Worm (Caenorhabditis elegans) whole organism, L1 larva: ENCODE results near the gene Y37H2A.7.

Experiments used
- C34B4.2 ChIP-seq: sonication (generic microtip); optimal IDR thresholded peaks from 2 replicates; lab custom pipeline; 2017; ENCODE audit warnings: mild to moderate bottlenecking, missing genetic modification characterization, missing compliant biosample characterization
- F16B12.6 ChIP-seq: fragments of 150-350 bp; optimal IDR thresholded peaks from 2 replicates; lab custom pipeline; 2014; ENCODE audit warnings: missing biosample characterization, missing genetic modification characterization
- aha-1 ChIP-seq: fragments of 150-350 bp; optimal IDR thresholded peaks from 2 replicates; lab custom pipeline; 2014; ENCODE audit warnings: missing biosample characterization, missing genetic modification characterization
- alr-1 ChIP-seq: fragments of 200-800 bp; sonication (Bioruptor generic); optimal IDR thresholded peaks from 2 replicates; lab custom pipeline; 2018; ENCODE audit warnings: borderline replicate concordance, mild to moderate bottlenecking, missing genetic modification characterization, missing compliant biosample characterization
- aly-2 ChIP-seq: fragments of 150-350 bp; optimal IDR thresholded peaks from 2 replicates; lab custom pipeline; 2014; ENCODE audit warnings: missing biosample characterization, missing genetic modification characterization
- blmp-1 ChIP-seq: fragments of 150-350 bp; optimal IDR thresholded peaks from 2 replicates; lab custom pipeline; 2014; ENCODE audit warnings: missing biosample characterization, missing genetic modification characterization
- ceh-63 ChIP-seq: fragments of 200-800 bp; sonication (Bioruptor generic); optimal IDR thresholded peaks from 2 replicates; lab custom pipeline; 2018; ENCODE audit warnings: mild to moderate bottlenecking, missing genetic modification characterization, missing compliant biosample characterization
- ceh-8 ChIP-seq: fragments of 200-800 bp; sonication (Bioruptor generic); optimal IDR thresholded peaks from 2 replicates; lab custom pipeline; 2018; ENCODE audit warnings: mild to moderate bottlenecking, missing genetic modification characterization, moderate library complexity, missing compliant biosample characterization
- ceh-82 ChIP-seq, 3 experiments: fragments of 150-350 bp in 1 of 3; sonication (generic microtip) in 2 of 3; optimal IDR thresholded peaks; 2 replicates each; lab custom pipeline; 2014 to 2017; ENCODE audit warnings: missing biosample characterization in 3 of 3, missing genetic modification characterization in 3 of 3
- ceh-88 ChIP-seq: fragments of 200-800 bp; sonication (Bioruptor generic); IDR thresholded peaks from 2 replicates; pipeline ENCODE4 v1.3.6; 2022; ENCODE audit warnings: missing genetic modification characterization, missing compliant biosample characterization
- ces-1 ChIP-seq: fragments of 150-350 bp; optimal IDR thresholded peaks from 2 replicates; lab custom pipeline; 2014; ENCODE audit warnings: missing biosample characterization, missing genetic modification reagents, missing genetic modification characterization
- dpl-1 ChIP-seq, 3 experiments: fragments of 150-350 bp in 2 of 3; sonication (generic microtip) in 1 of 3; optimal IDR thresholded peaks; 2 replicates each; lab custom pipeline; 2014 to 2017; ENCODE audit warnings: missing biosample characterization in 3 of 3, missing genetic modification characterization in 3 of 3, missing genetic modification reagents in 3 of 3
- efl-1 ChIP-seq, 4 experiments: fragments of 150-350 bp; optimal IDR thresholded peaks in 3 of 4; peaks in 1 of 4; 1 replicate in 1 of 4; 2 replicates in 3 of 4; lab custom pipeline; 2014; ENCODE audit warnings: missing biosample characterization in 2 of 4, missing genetic modification characterization in 2 of 4, missing genetic modification reagents in 2 of 4
- egl-13 ChIP-seq: sonication (generic microtip); optimal IDR thresholded peaks from 2 replicates; lab custom pipeline; 2016; ENCODE audit warnings: missing genotype, missing genetic modification reagents, missing genetic modification characterization, missing compliant biosample characterization
- egl-27 ChIP-seq, 2 experiments: fragments of 150-350 bp in 1 of 2; sonication (generic microtip); optimal IDR thresholded peaks; 3 replicates each; lab custom pipeline; 2017 to 2018; ENCODE audit warnings: missing biosample characterization in 2 of 2, missing genetic modification characterization in 2 of 2, missing genetic modification reagents in 2 of 2
- elt-3 ChIP-seq, 6 experiments: fragments of 150-350 bp in 1 of 6; sonication (generic microtip); optimal IDR thresholded peaks; 2 replicates each; lab custom pipeline; 2017 to 2018; ENCODE audit warnings: missing biosample characterization in 6 of 6, missing genetic modification characterization in 6 of 6, inconsistent platforms in 1 of 6
- ets-5 ChIP-seq: fragments of 200-800 bp; sonication (Bioruptor generic); IDR thresholded peaks from 2 replicates; pipeline ENCODE4 v1.3.6; 2022; ENCODE audit warnings: missing genetic modification characterization, missing compliant biosample characterization
- fkh-10 ChIP-seq: sonication (generic microtip); optimal IDR thresholded peaks from 2 replicates; lab custom pipeline; 2017; ENCODE audit warnings: missing biosample characterization, missing genetic modification reagents, missing genetic modification characterization
- hpl-2 ChIP-seq: fragments of 150-350 bp; optimal IDR thresholded peaks from 2 replicates; lab custom pipeline; 2014; ENCODE audit warnings: missing biosample characterization, missing genetic modification reagents, missing genetic modification characterization
- irx-1 ChIP-seq: sonication (generic microtip); optimal IDR thresholded peaks from 2 replicates; lab custom pipeline; 2016; ENCODE audit warnings: missing genetic modification characterization, missing compliant biosample characterization
- isw-1 ChIP-seq: fragments of 200-800 bp; sonication (Bioruptor generic); IDR thresholded peaks from 2 replicates; pipeline ENCODE4 v1.3.6; 2022; ENCODE audit warnings: missing genetic modification characterization, missing compliant biosample characterization
- lin-13 ChIP-seq: fragments of 150-350 bp; optimal IDR thresholded peaks from 2 replicates; lab custom pipeline; 2014; ENCODE audit warnings: missing biosample characterization, missing genetic modification reagents, missing genetic modification characterization
- lin-14 ChIP-seq: fragments of 200-800 bp; sonication (Bioruptor generic); optimal IDR thresholded peaks from 2 replicates; lab custom pipeline; 2018; ENCODE audit warnings: mild to moderate bottlenecking, missing genetic modification characterization, moderate library complexity, missing compliant biosample characterization
- lin-15B ChIP-seq: fragments of 150-350 bp; sonication (generic microtip); optimal IDR thresholded peaks from 3 replicates; lab custom pipeline; 2014; ENCODE audit warnings: missing biosample characterization, missing genetic modification characterization
- lin-35 ChIP-seq, 2 experiments: fragments of 150-350 bp; optimal IDR thresholded peaks; 2 replicates each; lab custom pipeline; 2014; ENCODE audit warnings: missing biosample characterization in 2 of 2, missing genetic modification characterization in 2 of 2, missing genetic modification reagents in 2 of 2
- lir-3 ChIP-seq: sonication (generic microtip); optimal IDR thresholded peaks from 2 replicates; lab custom pipeline; 2016; ENCODE audit warnings: mild to moderate bottlenecking, missing genetic modification characterization, moderate library complexity, missing compliant biosample characterization; ENCODE audit not compliant: poor library complexity
- mab-9 ChIP-seq: fragments of 200-800 bp; sonication (Bioruptor generic); IDR thresholded peaks from 2 replicates; pipeline ENCODE4 v1.3.6; 2022; ENCODE audit warnings: missing genetic modification reagents, missing genetic modification characterization, missing compliant biosample characterization
- nhr-11 ChIP-seq: fragments of 150-350 bp; optimal IDR thresholded peaks from 2 replicates; lab custom pipeline; 2014; ENCODE audit warnings: missing biosample characterization, missing genetic modification characterization
- nhr-19 ChIP-seq: fragments of 200-800 bp; sonication (Bioruptor generic); conservative IDR thresholded peaks from 2 replicates; pipeline ENCODE4 v1.3.6; 2022; ENCODE audit warnings: missing genetic modification characterization, missing compliant biosample characterization
- nhr-71 ChIP-seq: sonication (generic microtip); optimal IDR thresholded peaks from 2 replicates; lab custom pipeline; 2016; ENCODE audit warnings: mild to moderate bottlenecking, missing genetic modification characterization, moderate library complexity, missing compliant biosample characterization
- nhr-76 ChIP-seq: sonication (generic microtip); optimal IDR thresholded peaks from 2 replicates; lab custom pipeline; 2017; ENCODE audit warnings: missing biosample characterization, missing genetic modification characterization
- nhr-77 ChIP-seq: fragments of 150-350 bp; optimal IDR thresholded peaks from 2 replicates; lab custom pipeline; 2014; ENCODE audit warnings: missing biosample characterization, missing genetic modification characterization
- nhr-85 ChIP-seq: sonication (generic microtip); peaks from one replicate; lab custom pipeline; 2016; ENCODE audit warnings: missing genetic modification characterization, inconsistent platforms, missing compliant biosample characterization
- nhr-90 ChIP-seq: sonication (generic microtip); optimal IDR thresholded peaks from 2 replicates; lab custom pipeline; 2016; ENCODE audit warnings: mild to moderate bottlenecking, missing genetic modification characterization, missing compliant biosample characterization; ENCODE audit not compliant: poor library complexity
- pag-3 ChIP-seq: sonication (generic microtip); optimal IDR thresholded peaks from 2 replicates; lab custom pipeline; 2017; ENCODE audit warnings: missing genetic modification characterization, mild to moderate bottlenecking, missing compliant biosample characterization, antibody characterized with exemption, borderline replicate concordance; ENCODE audit not compliant: insufficient read depth
- skn-1 ChIP-seq: fragments of 150-350 bp; optimal IDR thresholded peaks from 2 replicates; lab custom pipeline; 2014; ENCODE audit warnings: missing biosample characterization, missing genetic modification characterization
- snpc-4 ChIP-seq: fragments of 150-350 bp; optimal IDR thresholded peaks from 2 replicates; lab custom pipeline; 2014; ENCODE audit warnings: missing biosample characterization, missing genetic modification characterization
- snu-23 ChIP-seq: sonication (generic microtip); optimal IDR thresholded peaks from 2 replicates; lab custom pipeline; 2016; ENCODE audit warnings: missing genetic modification characterization, missing compliant biosample characterization
- sox-4 ChIP-seq: sonication (generic microtip); optimal IDR thresholded peaks from 2 replicates; lab custom pipeline; 2016; ENCODE audit warnings: missing genetic modification characterization, missing compliant biosample characterization
- tbx-2 ChIP-seq: sonication (generic microtip); optimal IDR thresholded peaks from 2 replicates; lab custom pipeline; 2016; ENCODE audit warnings: missing genetic modification characterization, missing compliant biosample characterization
- unc-130 ChIP-seq: fragments of 150-350 bp; optimal IDR thresholded peaks from 2 replicates; lab custom pipeline; 2017; ENCODE audit warnings: missing biosample characterization, missing genetic modification characterization, inconsistent platforms
- unc-30 ChIP-seq: sonication (generic microtip); optimal IDR thresholded peaks from 2 replicates; lab custom pipeline; 2017; ENCODE audit warnings: missing biosample characterization, missing genetic modification characterization
- unc-62 ChIP-seq: fragments of 150-350 bp; optimal IDR thresholded peaks from 2 replicates; lab custom pipeline; 2014; ENCODE audit warnings: missing biosample characterization, missing genetic modification reagents, missing genetic modification characterization
- zag-1 ChIP-seq: fragments of 150-350 bp; optimal IDR thresholded peaks from 2 replicates; lab custom pipeline; 2014; ENCODE audit warnings: missing biosample characterization, missing genetic modification characterization

Y37H2A.7 gene

DNA sequence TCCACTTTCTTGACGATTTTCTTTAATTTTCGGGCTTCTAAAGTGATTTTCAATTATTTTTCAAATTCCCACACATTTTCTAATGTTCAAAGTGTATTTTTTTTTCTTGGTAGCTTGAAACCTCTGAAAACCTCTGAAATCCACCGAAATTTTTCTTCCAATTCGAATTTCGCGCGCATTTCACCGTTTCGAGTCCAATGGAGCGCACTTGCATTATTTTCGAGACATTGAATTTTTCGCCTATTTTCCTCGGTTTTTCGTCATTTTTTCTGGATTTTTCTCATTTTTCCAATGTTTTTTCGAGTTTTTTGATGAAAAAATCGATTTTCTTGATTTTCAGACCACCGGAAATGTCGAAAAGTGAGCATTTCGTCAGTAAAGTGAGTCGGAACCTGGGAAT lies 47.5 kb downstream of the Y37H2A.7 start, which contains the start of gene slr-2 (continued):
- TF ChIP-seq egl-27 (tag; optimal IDR thresholded peaks at IDR 0.05; lab: Kevin White, UChicago) (no peak), lir-3 (tag; lab: Kevin White, UChicago) (no peak), lin-14 (GFP tag; lab: Kevin White, UChicago) (no peak), nhr-90 (no peak), zag-1 (tag; lab: Kevin White, UChicago) (no peak), snu-23 (peak; percentile 66), ceh-82 (tag; optimal IDR thresholded peaks at IDR 0.05; lab: Kevin White, UChicago) (peak; percentile 43 to 77 (median 51)), irx-1 (tag; lab: Kevin White, UChicago) (peak; percentile 1), nhr-19 (GFP tag; lab: Robert Waterston, UW) (no peak), fkh-10 (no peak), tbx-2 (tag; lab: Kevin White, UChicago) (peak; percentile 49), aha-1 (tag; lab: Kevin White, UChicago) (no peak), unc-62 (no peak), unc-30 (peak; percentile 9), nhr-77 (tag; lab: Kevin White, UChicago) (peak; percentile 14), dpl-1 (GFP tag; optimal IDR thresholded peaks at IDR 0.05; lab: Kevin White, UChicago) (peak; percentile 97 to 98 (median 97)), alr-1 (no peak), F16B12.6 (tag; lab: Kevin White, UChicago) (peak; percentile 36), blmp-1 (peak; percentile 38), hpl-2 (peak; percentile 17), C34B4.2 (tag; lab: Kevin White, UChicago) (no peak), ceh-88 (no peak), ces-1 (GFP tag; lab: Kevin White, UChicago) (no peak), snpc-4 (tag; lab: Kevin White, UChicago) (no peak), nhr-11 (tag; lab: Kevin White, UChicago) (no peak), ets-5 (GFP tag; lab: Robert Waterston, UW) (no peak), sox-4 (no peak), lin-13 (GFP tag; lab: Kevin White, UChicago) (peak; percentile 11), nhr-76 (tag; lab: Kevin White, UChicago) (no peak), elt-3 (tag; optimal IDR thresholded peaks at IDR 0.05; lab: Kevin White, UChicago) (no peak), isw-1 (GFP tag; lab: Robert Waterston, UW) (peak; percentile 27; the same call in 1 of the 2 replicates), nhr-71 (no peak), lin-15B (peak; percentile 18), lin-35 (GFP tag; optimal IDR thresholded peaks at IDR 0.05; lab: Kevin White, UChicago) (peak; percentile 96 to 98), egl-13 (tag; lab: Kevin White, UChicago) (no peak), pag-3 (tag; lab: Kevin White, UChicago) (no peak), ceh-63 (GFP tag; lab: Kevin White, UChicago) (no peak), unc-130 (peak; percentile 43), ceh-8 (GFP tag; lab: Kevin White, UChicago) (peak; percentile 1), skn-1 (tag; lab: Kevin White, UChicago) (peak; percentile 49), aly-2 (peak; percentile 13)

DNA sequence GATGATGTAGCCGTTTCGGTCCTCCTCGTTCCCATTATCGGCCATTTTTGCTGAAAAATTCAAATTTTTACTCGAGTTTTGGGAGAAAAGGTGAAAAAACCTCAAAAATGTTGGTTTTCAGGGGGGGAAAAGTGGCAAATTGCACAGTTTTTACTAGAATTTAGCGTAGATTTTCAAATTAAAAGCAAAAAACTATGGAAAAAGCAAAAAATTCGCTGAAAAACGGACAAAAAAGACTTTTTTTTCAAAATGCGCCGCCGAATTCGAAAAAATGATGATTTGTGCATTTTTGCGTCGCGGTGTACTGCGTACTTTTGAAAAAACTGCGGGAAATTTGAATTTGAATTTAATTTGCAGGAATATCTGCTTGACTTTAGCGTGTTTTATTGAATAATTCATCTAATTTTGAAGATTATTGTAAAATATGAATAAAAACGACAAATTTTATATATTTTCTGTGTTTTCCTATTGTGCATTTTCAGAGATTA lies 48.1 kb downstream of the Y37H2A.7 start, which contains the start of gene Y59A8B.12:
Gene Y59A8B.12, minus strand, starts transcription at position 51 of the 488 bp plus-strand sequence.
- TF ChIP-seq efl-1 (optimal IDR thresholded peaks at IDR 0.05; lab: Kevin White, UChicago) (peak in 1 of 2 experiments; percentile 88), efl-1 (GFP tag; optimal IDR thresholded peaks at IDR 0.05 in 1 of 2; lab: Kevin White, UChicago) (peak in 1 of 2 experiments; percentile 62), nhr-85 (tag; lab: Kevin White, UChicago) (peak; percentile 65), mab-9 (GFP tag; lab: Robert Waterston, UW) (no peak)
